Fruit fly (Drosophila melanogaster) whole organism, prepupa: ENCODE data around the gene NijB.

Source experiments
- CG10631 ChIP-seq: fragments of 200-800 bp; sonication (Bioruptor generic); optimal IDR thresholded peaks from 2 replicates; lab custom pipeline; 2016; ENCODE audit warnings: missing biosample characterization, missing genetic modification characterization
- CG11762 ChIP-seq: fragments of 200-800 bp; sonication (Bioruptor generic); optimal IDR thresholded peaks from 3 replicates; lab custom pipeline; 2016; ENCODE audit warnings: missing biosample characterization, missing genetic modification characterization; ENCODE audit not compliant: insufficient read depth
- CG11902 ChIP-seq: fragments of 200-800 bp; sonication (Bioruptor generic); optimal IDR thresholded peaks from 3 replicates; lab custom pipeline; 2016; ENCODE audit warnings: missing biosample characterization, missing genetic modification characterization
- CG15336 ChIP-seq: fragments of 200-800 bp; sonication (Bioruptor generic); IDR thresholded peaks from 2 replicates; pipeline ENCODE4 v1.3.6; 2022; ENCODE audit warnings: missing biosample characterization, missing genetic modification characterization
- CG16779 ChIP-seq: fragments of 200-800 bp; sonication (Bioruptor generic); optimal IDR thresholded peaks from 3 replicates; lab custom pipeline; 2017; ENCODE audit warnings: missing biosample characterization, mild to moderate bottlenecking, missing genetic modification characterization
- CG3032 ChIP-seq: fragments of 200-800 bp; optimal IDR thresholded peaks from 2 replicates; lab custom pipeline; 2019; ENCODE audit warnings: missing biosample characterization, mild to moderate bottlenecking, missing genetic modification characterization, moderate library complexity
- CG31627 ChIP-seq: fragments of 200-800 bp; sonication (Bioruptor generic); optimal IDR thresholded peaks from 3 replicates; lab custom pipeline; 2016; ENCODE audit warnings: missing biosample characterization, missing genetic modification characterization
- CG32006 ChIP-seq: fragments of 200-800 bp; sonication (Bioruptor generic); optimal IDR thresholded peaks from 3 replicates; lab custom pipeline; 2017; ENCODE audit warnings: missing biosample characterization, mild to moderate bottlenecking, missing genetic modification characterization
- CG34406 ChIP-seq: fragments of 200-800 bp; sonication (Bioruptor generic); optimal IDR thresholded peaks from 3 replicates; lab custom pipeline; 2016; ENCODE audit warnings: missing biosample characterization, missing genetic modification characterization
- CG4318 ChIP-seq: fragments of 200-800 bp; sonication (Bioruptor generic); optimal IDR thresholded peaks from 3 replicates; lab custom pipeline; 2017; ENCODE audit warnings: missing biosample characterization, mild to moderate bottlenecking, missing genetic modification characterization
- CG6163 ChIP-seq: fragments of 200-800 bp; sonication (Bioruptor generic); IDR thresholded peaks from 3 replicates; pipeline ENCODE4 v1.3.6; 2022; ENCODE audit warnings: missing biosample characterization, missing genetic modification characterization
- CG6276 ChIP-seq: fragments of 200-800 bp; sonication (Bioruptor generic); optimal IDR thresholded peaks from 2 replicates; lab custom pipeline; 2017; ENCODE audit warnings: missing biosample characterization, mild to moderate bottlenecking, missing genetic modification characterization
- CG6792 ChIP-seq: fragments of 200-800 bp; sonication (Bioruptor generic); optimal IDR thresholded peaks from 3 replicates; lab custom pipeline; 2016; ENCODE audit warnings: missing biosample characterization, missing genetic modification characterization
- CG6808 ChIP-seq: fragments of 200-800 bp; sonication (Bioruptor generic); optimal IDR thresholded peaks from 3 replicates; lab custom pipeline; 2017; ENCODE audit warnings: missing biosample characterization, missing genetic modification characterization, mild to moderate bottlenecking, moderate library complexity, missing genetic modification reagents
- CG7368 ChIP-seq: fragments of 200-800 bp; sonication (Bioruptor generic); optimal IDR thresholded peaks from 3 replicates; lab custom pipeline; 2016; ENCODE audit warnings: missing biosample characterization, missing genetic modification characterization
- CG8119 ChIP-seq: fragments of 200-800 bp; sonication (Bioruptor generic); IDR thresholded peaks from 3 replicates; pipeline ENCODE4 v1.3.6; 2022; ENCODE audit warnings: missing biosample characterization, missing genetic modification characterization
- CG8319 ChIP-seq: fragments of 200-800 bp; sonication (Bioruptor generic); optimal IDR thresholded peaks from 3 replicates; lab custom pipeline; 2016; ENCODE audit warnings: missing biosample characterization, missing genetic modification characterization
- CG9139 ChIP-seq: fragments of 200-800 bp; sonication (Bioruptor generic); optimal IDR thresholded peaks from 3 replicates; lab custom pipeline; 2017; ENCODE audit warnings: missing biosample characterization, mild to moderate bottlenecking, missing genetic modification characterization
- Eip75B ChIP-seq: fragments of 200-800 bp; sonication (Bioruptor generic); optimal IDR thresholded peaks from 3 replicates; lab custom pipeline; 2016; ENCODE audit warnings: missing biosample characterization, missing genetic modification characterization
- Eip93F ChIP-seq: fragments of 200-800 bp; sonication (Bioruptor generic); optimal IDR thresholded peaks from 2 replicates; lab custom pipeline; 2016; ENCODE audit warnings: missing biosample characterization, mild to moderate bottlenecking, missing genetic modification characterization
- Ets21C ChIP-seq: fragments of 200-800 bp; sonication (Bioruptor generic); optimal IDR thresholded peaks from 3 replicates; lab custom pipeline; 2016; ENCODE audit warnings: missing biosample characterization, missing genetic modification characterization
- Ets96B ChIP-seq: fragments of 200-800 bp; optimal IDR thresholded peaks from 2 replicates; lab custom pipeline; 2019; ENCODE audit warnings: missing biosample characterization, mild to moderate bottlenecking, missing genetic modification characterization, moderate library complexity
- Gug ChIP-seq: fragments of 200-800 bp; sonication (Bioruptor generic); IDR thresholded peaks from 2 replicates; pipeline ENCODE4 v1.3.6; 2022; ENCODE audit warnings: missing biosample characterization, missing genetic modification characterization
- Hr38 ChIP-seq: sonication (Bioruptor generic); optimal IDR thresholded peaks from 2 replicates; lab custom pipeline; 2016; ENCODE audit warnings: missing biosample characterization, missing genetic modification characterization
- Hr4 ChIP-seq: fragments of 200-800 bp; sonication (Bioruptor generic); optimal IDR thresholded peaks from 3 replicates; lab custom pipeline; 2016; ENCODE audit warnings: missing biosample characterization, missing genetic modification characterization
- Lpt ChIP-seq: fragments of 200-800 bp; sonication (Bioruptor generic); optimal IDR thresholded peaks from 3 replicates; lab custom pipeline; 2016; ENCODE audit warnings: missing biosample characterization, missing genetic modification characterization
- Met ChIP-seq: fragments of 200-800 bp; sonication (Bioruptor generic); optimal IDR thresholded peaks from 3 replicates; lab custom pipeline; 2016; ENCODE audit warnings: missing biosample characterization, missing genetic modification characterization
- Sox102F ChIP-seq: fragments of 200-800 bp; sonication (Bioruptor generic); optimal IDR thresholded peaks from 2 replicates; lab custom pipeline; 2016; ENCODE audit warnings: missing biosample characterization, mild to moderate bottlenecking, missing genetic modification characterization
- achi ChIP-seq: fragments of 200-800 bp; sonication (Bioruptor generic); optimal IDR thresholded peaks from 3 replicates; lab custom pipeline; 2016; ENCODE audit warnings: missing biosample characterization, missing genetic modification characterization
- cyc ChIP-seq: fragments of 200-800 bp; sonication (Bioruptor generic); optimal IDR thresholded peaks from 3 replicates; lab custom pipeline; 2016; ENCODE audit warnings: missing biosample characterization, missing genetic modification characterization
- dac ChIP-seq: fragments of 200-800 bp; sonication (Bioruptor generic); optimal IDR thresholded peaks from 2 replicates; lab custom pipeline; 2017; ENCODE audit warnings: missing biosample characterization, mild to moderate bottlenecking, missing genetic modification characterization
- dsx ChIP-seq: fragments of 200-800 bp; optimal IDR thresholded peaks from 3 replicates; lab custom pipeline; 2019; ENCODE audit warnings: missing biosample characterization, mild to moderate bottlenecking, missing genetic modification characterization, moderate library complexity; ENCODE audit not compliant: poor library complexity, severe bottlenecking
- esn ChIP-seq: fragments of 200-800 bp; sonication (Bioruptor generic); optimal IDR thresholded peaks from 2 replicates; lab custom pipeline; 2016; ENCODE audit warnings: missing biosample characterization, mild to moderate bottlenecking, missing genetic modification characterization, moderate library complexity
- fd85E ChIP-seq: fragments of 200-800 bp; sonication (Bioruptor generic); optimal IDR thresholded peaks from 3 replicates; lab custom pipeline; 2016; ENCODE audit warnings: missing biosample characterization, missing genetic modification characterization
- lz ChIP-seq: fragments of 200-800 bp; sonication (Bioruptor generic); optimal IDR thresholded peaks from 3 replicates; lab custom pipeline; 2016; ENCODE audit warnings: missing biosample characterization, missing genetic modification characterization
- pdm3 ChIP-seq: fragments of 200-800 bp; sonication (Bioruptor generic); optimal IDR thresholded peaks from 3 replicates; lab custom pipeline; 2016; ENCODE audit warnings: missing biosample characterization, missing genetic modification characterization
- spab ChIP-seq: fragments of 200-800 bp; sonication (Bioruptor generic); optimal IDR thresholded peaks from 2 replicates; lab custom pipeline; 2017; ENCODE audit warnings: missing biosample characterization, mild to moderate bottlenecking, missing genetic modification characterization, missing genetic modification reagents
- svp ChIP-seq: fragments of 200-800 bp; sonication (Bioruptor generic); peaks from one replicate; lab custom pipeline; 2016; ENCODE audit warnings: missing biosample characterization, missing genetic modification characterization
- topi ChIP-seq: fragments of 200-800 bp; sonication (Bioruptor generic); optimal IDR thresholded peaks from 3 replicates; lab custom pipeline; 2016; ENCODE audit warnings: missing biosample characterization, missing genetic modification characterization

Gene NijB

dm6 chr3L:18898770-18899278 lies 6.6 kb downstream of the NijB start, which contains the start of gene RpL26 (continued):
- TF ChIP-seq CG4318 (GFP tag; lab: Kevin White, UChicago): no peak
- TF ChIP-seq esn (GFP tag; lab: Kevin White, UChicago): peak; percentile 81
- peak; percentile 50 for TF ChIP-seq CG11902 (GFP tag; lab: Kevin White, UChicago)
- TF ChIP-seq Hr4: no peak
- no peak for TF ChIP-seq Met (GFP tag; lab: Kevin White, UChicago)
- peak; percentile 77 for TF ChIP-seq Ets21C
- TF ChIP-seq CG10631 (GFP tag; lab: Kevin White, UChicago): peak; percentile 68
- no peak for TF ChIP-seq Hr38 (GFP tag; lab: Kevin White, UChicago)
- TF ChIP-seq Ets96B (tag; lab: Kevin White, UChicago): peak; percentile 25
- TF ChIP-seq CG34406 (GFP tag; lab: Kevin White, UChicago): peak; percentile 57
- TF ChIP-seq CG32006: no peak
- TF ChIP-seq pdm3 (GFP tag; lab: Kevin White, UChicago): no peak
- TF ChIP-seq CG15336 (GFP tag; lab: Robert Waterston, UW): no peak
- no peak for TF ChIP-seq Eip93F (GFP tag; lab: Kevin White, UChicago)
- TF ChIP-seq spab (GFP tag; lab: Kevin White, UChicago): no peak
- TF ChIP-seq Lpt (GFP tag; lab: Kevin White, UChicago): no peak
- TF ChIP-seq CG3032 (tag; lab: Kevin White, UChicago): peak; percentile 60
- no peak for TF ChIP-seq Sox102F (GFP tag; lab: Kevin White, UChicago)
- TF ChIP-seq dac: no peak
- TF ChIP-seq topi (GFP tag; lab: Kevin White, UChicago): peak; percentile 68
- peak; percentile 100 for TF ChIP-seq achi (GFP tag; lab: Kevin White, UChicago)
- 0 out of 2 replicates have a peak, but pooled peaks have one; percentile 14 for TF ChIP-seq Gug (GFP tag; lab: Robert Waterston, UW)
- TF ChIP-seq CG31627 (GFP tag; lab: Kevin White, UChicago): peak; percentile 86
- peak; percentile 58; the same call in 2 of the 3 replicates for TF ChIP-seq CG6163
- TF ChIP-seq CG16779 (tag; lab: Kevin White, UChicago): no peak
- TF ChIP-seq CG8319: peak; percentile 45

DNA sequence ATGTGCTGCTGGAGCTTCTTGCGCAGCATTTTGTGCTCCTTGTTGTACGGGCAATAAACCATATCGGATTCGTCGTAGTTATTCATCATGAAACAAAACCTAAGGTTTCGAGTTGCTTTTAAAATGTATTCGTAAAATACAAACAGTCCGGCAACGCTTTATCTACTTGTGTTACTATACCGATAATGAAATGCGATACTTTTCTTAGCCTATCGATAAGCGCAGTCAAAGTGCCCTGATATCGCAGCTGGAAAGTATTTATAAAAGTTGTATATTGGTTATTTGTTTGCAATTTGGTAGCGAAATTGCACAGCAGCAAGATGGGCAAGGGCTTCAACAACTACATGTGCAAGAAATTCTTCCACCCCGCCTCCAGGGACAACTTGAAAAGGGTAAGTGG lies 9.2 kb downstream of the NijB start, which contains the start of the genes arx and CG6843:
arx (minus strand) TSS at position 144 of the 400 bp plus-strand sequence.
CG6843 (plus strand) TSS at position 184 of the 400 bp plus-strand sequence.
- TF ChIP-seq dsx (GFP tag; lab: Kevin White, UChicago) (peak; percentile 66), CG16779 (tag; lab: Kevin White, UChicago) (no peak), esn (GFP tag; lab: Kevin White, UChicago) (peak; percentile 15)

DNA sequence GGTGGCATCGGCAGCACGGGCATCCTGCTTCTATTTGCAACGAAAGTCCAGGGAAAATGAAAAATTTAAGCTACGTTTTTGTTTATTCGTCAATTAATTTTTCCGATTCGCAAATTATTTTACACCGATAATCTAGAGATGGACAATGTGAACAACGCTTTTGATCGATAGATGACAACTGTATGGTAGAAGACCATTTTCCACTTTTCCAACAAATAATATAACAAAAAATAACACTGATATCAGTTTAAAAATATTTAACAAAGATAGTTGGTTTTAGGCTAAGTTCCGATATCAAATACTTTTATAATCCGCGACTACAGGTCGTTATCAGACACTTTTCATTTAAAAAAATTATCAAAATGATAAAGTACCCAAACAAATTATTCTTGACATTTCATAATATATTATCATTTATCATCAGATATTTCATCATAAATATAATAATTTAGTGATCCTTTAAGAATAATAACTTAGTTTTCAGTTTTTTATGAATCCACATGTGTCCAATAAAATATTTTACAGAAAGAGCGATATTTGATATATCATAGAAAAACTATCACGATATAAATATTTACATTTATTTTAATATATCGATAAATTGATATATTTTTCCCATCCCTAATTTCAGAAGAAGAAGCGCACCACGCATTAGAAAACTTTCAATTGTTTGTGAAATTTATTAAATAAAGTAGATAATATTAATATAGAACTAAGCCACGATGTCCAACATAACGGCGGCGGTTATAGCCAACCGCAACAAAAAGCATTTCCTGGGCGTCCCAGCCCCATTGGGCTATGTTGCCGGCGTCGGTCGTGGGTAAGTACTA lies 12.8 kb downstream of the NijB start, which contains the start of the genes CSN1b and Prp6:
CSN1b (minus strand) TSS at position 159 of the 830 bp plus-strand sequence.
Prp6 (plus strand) TSS at position 601 of the 830 bp plus-strand sequence.
- TF ChIP-seq Eip75B (GFP tag; lab: Kevin White, UChicago) (no peak), fd85E (GFP tag; lab: Kevin White, UChicago) (no peak), Ets21C (no peak), achi (GFP tag; lab: Kevin White, UChicago) (no peak), cyc (GFP tag; lab: Kevin White, UChicago) (no peak), CG32006 (no peak), CG11762 (no peak), CG7368 (no peak), CG8119 (no peak)

DNA sequence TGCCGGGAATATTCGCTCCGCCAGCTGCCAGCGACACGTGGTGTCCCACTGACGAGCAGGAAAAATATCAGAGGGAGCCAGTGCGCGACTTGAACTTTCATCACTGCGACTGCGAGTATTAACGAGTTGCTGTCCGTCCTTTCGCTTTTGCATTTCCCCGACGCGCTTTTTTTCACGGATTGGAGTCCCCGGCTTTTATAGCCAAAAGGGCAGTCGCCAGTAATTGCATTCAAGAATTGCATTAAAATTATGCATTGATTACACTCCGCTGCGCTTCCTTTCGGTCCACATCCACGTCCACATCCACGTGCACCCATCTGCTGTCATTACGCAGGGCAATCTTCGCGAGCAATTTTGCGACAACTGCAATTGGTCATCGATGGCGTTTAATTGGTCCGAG lies 18.9 kb downstream of the NijB start, which contains the start of gene Ir75d:
Ir75d (minus strand) TSS at position 101 of the 400 bp plus-strand sequence.
- no peak for TF ChIP-seq lz (GFP tag; lab: Kevin White, UChicago)
- no peak for TF ChIP-seq CG6792 (GFP tag; lab: Kevin White, UChicago)
- TF ChIP-seq svp (GFP tag; lab: Kevin White, UChicago): no peak
- no peak for TF ChIP-seq CG4318 (GFP tag; lab: Kevin White, UChicago)
- no peak for TF ChIP-seq CG6276
- no peak for TF ChIP-seq CG6808 (GFP tag; lab: Kevin White, UChicago)
- no peak for TF ChIP-seq Sox102F (GFP tag; lab: Kevin White, UChicago)
- no peak for TF ChIP-seq CG7368
- TF ChIP-seq Lpt (GFP tag; lab: Kevin White, UChicago): no peak
- TF ChIP-seq Eip93F (GFP tag; lab: Kevin White, UChicago): no peak
- TF ChIP-seq fd85E (GFP tag; lab: Kevin White, UChicago): no peak
- TF ChIP-seq pdm3 (GFP tag; lab: Kevin White, UChicago): no peak
- TF ChIP-seq CG9139 (GFP tag; lab: Kevin White, UChicago): no peak
